Worm (Caenorhabditis elegans) whole organism, dauer: ENCODE measurements around the gene fbxa-99.

ENCODE experiments used
- unc-62 ChIP-seq: sonication (generic microtip); optimal IDR thresholded peaks from 2 replicates; lab custom pipeline; 2017; ENCODE audit warnings: missing biosample characterization, missing genetic modification reagents, missing genetic modification characterization

fbxa-99 gene

DNA sequence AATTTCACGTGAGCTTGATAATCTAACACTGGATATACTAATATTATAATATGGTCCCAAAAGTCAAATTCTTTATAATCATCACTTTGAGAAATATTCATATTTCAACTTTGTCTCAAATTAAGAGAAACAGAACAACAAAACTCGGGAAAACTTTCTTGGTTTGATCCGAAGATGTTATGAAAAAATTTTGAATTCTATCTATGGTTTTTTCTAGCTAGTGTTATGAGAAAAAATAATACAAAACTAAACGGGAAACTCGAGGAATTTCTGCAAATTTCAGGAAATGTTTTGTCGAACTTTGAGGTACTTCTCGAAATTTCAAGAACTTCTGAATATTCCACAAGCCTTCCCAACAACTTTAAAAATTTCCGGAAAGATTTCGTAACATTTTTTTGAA is 31.8 kb downstream of the fbxa-99 start, which contains the start of gene srw-59:
TSS of gene srw-59 (minus strand) at position 101 of the 400 bp plus-strand sequence.
- no peak for TF ChIP-seq unc-62 (GFP tag; lab: Kevin White, UChicago)

DNA sequence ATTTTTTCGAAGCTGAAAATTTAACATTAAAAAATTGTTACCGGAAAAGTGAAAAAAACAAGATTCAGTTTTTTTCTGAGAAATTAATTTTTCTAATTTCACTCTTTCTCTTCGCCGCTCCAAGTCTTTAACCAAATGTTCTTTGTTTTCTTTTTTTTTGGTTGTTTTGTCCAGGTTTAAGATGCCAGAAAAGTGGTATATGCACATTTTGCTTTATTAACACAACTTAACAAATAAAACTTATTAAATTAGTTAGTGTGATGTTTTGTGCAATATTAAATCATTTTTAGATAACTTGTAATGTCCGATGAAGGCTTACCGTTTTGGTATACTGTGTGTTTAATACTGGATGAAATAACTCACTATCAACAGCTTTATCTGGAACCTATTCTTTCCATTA is 39.5 kb downstream of the fbxa-99 start, which contains the start of gene srw-53:
TSS of gene srw-53 (plus strand) at position 301 of the 400 bp plus-strand sequence.
- no peak for TF ChIP-seq unc-62 (GFP tag; lab: Kevin White, UChicago)

DNA sequence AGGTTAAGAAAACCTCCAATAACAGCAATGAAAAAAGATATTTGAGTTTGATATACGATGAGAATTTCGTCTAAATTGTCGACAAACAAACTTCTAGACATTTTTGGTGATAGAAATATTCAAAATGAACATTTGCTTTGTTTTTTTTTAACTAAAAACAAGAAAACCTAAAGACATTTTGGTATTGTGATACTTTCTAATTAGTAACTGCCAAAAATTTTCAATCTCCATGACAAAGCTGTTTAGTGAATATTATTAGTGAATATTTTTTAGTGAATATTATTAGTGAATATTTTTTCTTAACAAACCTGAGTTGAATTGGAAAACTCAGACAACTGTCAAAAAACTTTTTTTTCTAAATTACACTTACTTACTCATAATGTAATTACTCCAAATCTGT is 42.4 kb downstream of the fbxa-99 start, which contains the start of gene srw-55:
TSS of gene srw-55 (minus strand) at position 101 of the 400 bp plus-strand sequence.
- TF ChIP-seq unc-62 (GFP tag; lab: Kevin White, UChicago), result no peak

DNA sequence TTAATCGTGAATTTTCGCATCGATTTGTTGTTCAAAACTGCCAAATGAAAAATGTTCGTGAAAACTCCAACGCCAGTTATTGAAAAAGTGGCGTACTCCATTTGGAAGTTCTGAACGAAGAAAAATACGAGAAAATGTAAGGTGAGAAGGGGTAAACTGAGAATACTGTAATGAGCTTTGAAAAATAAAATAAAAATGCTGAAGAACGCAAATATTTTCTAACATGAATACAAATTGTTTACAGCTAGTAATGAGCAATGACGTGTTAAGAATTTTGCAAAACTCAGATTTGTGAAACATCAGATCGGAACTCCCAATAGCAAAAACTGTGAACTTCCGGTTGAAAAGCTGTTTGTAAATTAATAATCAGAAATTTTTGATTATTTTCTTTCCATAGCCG is 50.3 kb downstream of the fbxa-99 start, which contains the start of gene srw-26:
TSS of gene srw-26 (minus strand) at position 101 of the 400 bp plus-strand sequence.
- TF ChIP-seq unc-62 (GFP tag; lab: Kevin White, UChicago), result no peak
